Fruit fly (Drosophila melanogaster) whole organism, pupa: ENCODE data around the gene GAA1.
A peak's percentile ranks its signal among the peaks of the same experiment; 100 is the strongest.

Experiments used
- CG10348 ChIP-seq: fragments of 200-800 bp; sonication (Bioruptor generic); IDR thresholded peaks from 2 replicates; pipeline ENCODE4 v1.3.6; 2022; ENCODE audit warnings: missing biosample characterization, missing genetic modification characterization
- CG12605 ChIP-seq: fragments of 200-800 bp; sonication (Bioruptor generic); IDR thresholded peaks from 2 replicates; pipeline ENCODE4 v1.3.6; 2022; ENCODE audit warnings: missing biosample characterization, missing genetic modification characterization
- CG13204 ChIP-seq: fragments of 200-800 bp; sonication (Bioruptor generic); optimal IDR thresholded peaks from 2 replicates; lab custom pipeline; 2018; ENCODE audit warnings: missing biosample characterization, mild to moderate bottlenecking, missing genetic modification characterization, moderate library complexity
- CG14655 ChIP-seq: fragments of 200-800 bp; sonication (Bioruptor generic); optimal IDR thresholded peaks from 3 replicates; lab custom pipeline; 2017; ENCODE audit warnings: mild to moderate bottlenecking, missing biosample characterization, missing genetic modification reagents, missing genetic modification characterization
- CG15710 ChIP-seq: fragments of 200-800 bp; sonication (Bioruptor generic); optimal IDR thresholded peaks from 2 replicates; lab custom pipeline; 2018; ENCODE audit warnings: missing biosample characterization, mild to moderate bottlenecking, missing genetic modification characterization, moderate library complexity
- CG17806 ChIP-seq: fragments of 200-800 bp; sonication (Bioruptor generic); optimal IDR thresholded peaks from 2 replicates; lab custom pipeline; 2018; ENCODE audit warnings: missing biosample characterization, mild to moderate bottlenecking, missing genetic modification characterization, moderate library complexity
- CG32121 ChIP-seq: fragments of 200-800 bp; sonication (Bioruptor generic); IDR thresholded peaks from 2 replicates; pipeline ENCODE4 v1.3.6; 2022; ENCODE audit warnings: missing biosample characterization, missing genetic modification characterization
- CG34367 ChIP-seq: fragments of 200-800 bp; sonication (Bioruptor generic); optimal IDR thresholded peaks from 2 replicates; lab custom pipeline; 2018; ENCODE audit warnings: missing biosample characterization, mild to moderate bottlenecking, missing genetic modification characterization
- CG4496 ChIP-seq: fragments of 200-800 bp; sonication (Bioruptor generic); IDR thresholded peaks from 3 replicates; pipeline ENCODE4 v1.3.6; 2022; ENCODE audit warnings: missing biosample characterization, missing genetic modification characterization
- CG8159 ChIP-seq: fragments of 200-800 bp; sonication (Bioruptor generic); optimal IDR thresholded peaks from 3 replicates; lab custom pipeline; 2018; ENCODE audit warnings: missing biosample characterization, mild to moderate bottlenecking, missing genetic modification characterization, moderate library complexity
- CG8301 ChIP-seq: fragments of 200-800 bp; sonication (Bioruptor generic); optimal IDR thresholded peaks from 2 replicates; lab custom pipeline; 2018; ENCODE audit warnings: missing biosample characterization, mild to moderate bottlenecking, missing genetic modification characterization
- CG9948 ChIP-seq: fragments of 200-800 bp; sonication (Bioruptor generic); optimal IDR thresholded peaks from 2 replicates; lab custom pipeline; 2018; ENCODE audit warnings: missing biosample characterization, mild to moderate bottlenecking, missing genetic modification characterization, moderate library complexity
- D1 ChIP-seq: fragments of 200-800 bp; sonication (Bioruptor generic); optimal IDR thresholded peaks from 2 replicates; lab custom pipeline; 2018; ENCODE audit warnings: missing biosample characterization, mild to moderate bottlenecking, missing genetic modification characterization, moderate library complexity
- EcR ChIP-seq: fragments of 200-800 bp; sonication (Bioruptor generic); optimal IDR thresholded peaks from 3 replicates; lab custom pipeline; 2019; ENCODE audit warnings: missing biosample characterization, missing genetic modification characterization, mild to moderate bottlenecking, moderate library complexity, missing genetic modification reagents
- Ets98B ChIP-seq: fragments of 200-800 bp; sonication (Bioruptor generic); IDR thresholded peaks from 2 replicates; pipeline ENCODE4 v1.3.6; 2022; ENCODE audit warnings: missing biosample characterization, missing genetic modification characterization
- Pif1A ChIP-seq: fragments of 200-800 bp; sonication (Bioruptor generic); optimal IDR thresholded peaks from 3 replicates; lab custom pipeline; 2016; ENCODE audit warnings: missing biosample characterization, missing genetic modification characterization
- Pif1B ChIP-seq: fragments of 200-800 bp; sonication (Bioruptor generic); optimal IDR thresholded peaks from 3 replicates; lab custom pipeline; 2016; ENCODE audit warnings: missing biosample characterization, missing genetic modification characterization
- Snoo ChIP-seq: fragments of 200-800 bp; sonication (Bioruptor generic); optimal IDR thresholded peaks from 3 replicates; lab custom pipeline; 2017; ENCODE audit warnings: missing biosample characterization, mild to moderate bottlenecking, missing genetic modification characterization, inconsistent platforms
- fd96Ca ChIP-seq: fragments of 200-800 bp; sonication (Bioruptor generic); IDR thresholded peaks from 3 replicates; pipeline ENCODE4 v1.3.6; 2022; ENCODE audit warnings: missing biosample characterization, missing genetic modification characterization
- gl ChIP-seq: fragments of 200-800 bp; sonication (Bioruptor generic); optimal IDR thresholded peaks from 2 replicates; lab custom pipeline; 2018; ENCODE audit warnings: missing biosample characterization, mild to moderate bottlenecking, missing genetic modification characterization
- rn ChIP-seq: fragments of 200-800 bp; sonication (Bioruptor generic); IDR thresholded peaks from 2 replicates; pipeline ENCODE4 v1.3.6; 2022; ENCODE audit warnings: missing biosample characterization, missing genetic modification characterization

GAA1 gene

dm6 chrX:5884294-5884693 is 11.1 kb upstream of the GAA1 start:
- no peak for TF ChIP-seq rn (GFP tag; lab: Robert Waterston, UW)
- TF ChIP-seq CG8159 = no peak
- TF ChIP-seq gl (tag; lab: Kevin White, UChicago) = no peak
- TF ChIP-seq CG8301 (tag; lab: Kevin White, UChicago) = no peak
- no peak for TF ChIP-seq CG14655 (GFP tag; lab: Kevin White, UChicago)
- TF ChIP-seq CG10348 (GFP tag; lab: Robert Waterston, UW) = no peak
- no peak for TF ChIP-seq CG13204 (GFP tag; lab: Kevin White, UChicago)
- TF ChIP-seq D1 (tag; lab: Kevin White, UChicago) = no peak
- no peak for TF ChIP-seq CG15710 (tag; lab: Kevin White, UChicago)
- no peak for TF ChIP-seq CG32121
- TF ChIP-seq EcR = no peak
- no peak for TF ChIP-seq Pif1A

DNA sequence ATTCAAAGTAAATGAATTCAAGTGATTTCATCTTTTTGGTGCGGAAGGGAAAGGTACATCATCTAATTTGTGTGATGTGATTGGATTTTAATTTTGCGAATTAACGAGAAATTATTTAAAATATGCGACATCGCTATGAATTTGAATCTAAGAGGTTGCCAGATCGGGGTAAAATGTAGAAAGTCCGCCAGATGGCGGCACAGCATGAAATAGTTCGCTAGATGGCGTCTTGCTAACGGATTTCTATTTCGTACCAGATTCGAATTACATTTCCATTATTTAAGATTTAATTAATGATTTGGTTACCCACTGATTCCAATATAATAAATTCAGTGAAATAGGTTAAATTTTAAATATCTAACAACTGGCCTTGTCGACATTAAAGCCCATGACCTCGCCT is 10.2 kb upstream of the GAA1 start:
- TF ChIP-seq CG8159 (no peak), CG4496 (0 out of 3 replicates have a peak, but pooled peaks have one; percentile 30)

dm6 chrX:5880139-5880924 is 7.2 kb upstream of the GAA1 start:
- TF ChIP-seq CG10348 (GFP tag; lab: Robert Waterston, UW) (peak; percentile 73), gl (tag; lab: Kevin White, UChicago) (peak; percentile 60), Snoo (peak; percentile 72), CG32121 (peak; percentile 79), CG17806 (tag; lab: Kevin White, UChicago) (peak; percentile 80), D1 (tag; lab: Kevin White, UChicago) (no peak), CG15710 (tag; lab: Kevin White, UChicago) (peak; percentile 76), Ets98B (GFP tag; lab: Robert Waterston, UW) (peak; percentile 80), CG13204 (GFP tag; lab: Kevin White, UChicago) (no peak), Pif1B (GFP tag; lab: Kevin White, UChicago) (peak; percentile 86), CG14655 (GFP tag; lab: Kevin White, UChicago) (no peak), rn (GFP tag; lab: Robert Waterston, UW) (peak; percentile 60; the same call in 1 of the 2 replicates), CG9948 (tag; lab: Kevin White, UChicago) (peak; percentile 74), CG12605 (peak; percentile 72), Pif1A (peak; percentile 77), fd96Ca (GFP tag; lab: Robert Waterston, UW) (peak; percentile 73; the same call in 2 of the 3 replicates), CG34367 (peak; percentile 68), CG4496 (peak; percentile 81), CG8301 (tag; lab: Kevin White, UChicago) (peak; percentile 82), EcR (peak; percentile 48), CG8159 (peak; percentile 79)

DNA sequence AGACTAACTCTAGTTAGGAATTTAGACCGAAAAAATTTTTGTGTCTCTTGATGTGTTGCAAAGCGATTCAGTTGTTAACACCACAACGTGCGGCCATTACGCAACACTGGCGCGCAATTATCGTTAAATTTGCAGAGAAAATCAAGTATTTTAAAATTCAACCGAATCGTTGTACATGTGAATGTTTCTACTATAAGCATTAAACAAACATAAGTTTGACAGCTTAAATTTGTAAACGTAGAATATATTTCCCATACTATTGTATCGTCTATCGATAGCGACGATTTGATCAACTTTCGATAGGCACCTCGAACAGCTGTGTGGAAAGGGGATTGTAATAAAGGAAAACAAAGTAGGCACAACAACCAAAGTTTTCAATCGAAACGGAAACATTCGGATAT is 6.4 kb upstream of the GAA1 start, which contains the start of the genes Usp30 and CG16721:
Usp30 (minus strand) TSS at position 245 of the 401 bp plus-strand sequence.
CG16721 (plus strand) TSS at position 327 of the 401 bp plus-strand sequence.
- TF ChIP-seq Pif1B (GFP tag; lab: Kevin White, UChicago) (no peak), CG9948 (tag; lab: Kevin White, UChicago) (no peak), CG8159 (peak; percentile 22), Ets98B (GFP tag; lab: Robert Waterston, UW) (no peak), Snoo (peak; percentile 13), EcR (no peak), CG4496 (peak; percentile 54; the same call in 2 of the 3 replicates), CG10348 (GFP tag; lab: Robert Waterston, UW) (no peak), CG8301 (tag; lab: Kevin White, UChicago) (no peak), Pif1A (no peak), CG12605 (no peak), rn (GFP tag; lab: Robert Waterston, UW) (no peak), CG15710 (tag; lab: Kevin White, UChicago) (peak; percentile 24), fd96Ca (GFP tag; lab: Robert Waterston, UW) (0 out of 3 replicates have a peak, but pooled peaks have one; percentile 21), CG17806 (tag; lab: Kevin White, UChicago) (no peak), gl (tag; lab: Kevin White, UChicago) (no peak), CG32121 (peak; percentile 48; the same call in 1 of the 2 replicates)

DNA sequence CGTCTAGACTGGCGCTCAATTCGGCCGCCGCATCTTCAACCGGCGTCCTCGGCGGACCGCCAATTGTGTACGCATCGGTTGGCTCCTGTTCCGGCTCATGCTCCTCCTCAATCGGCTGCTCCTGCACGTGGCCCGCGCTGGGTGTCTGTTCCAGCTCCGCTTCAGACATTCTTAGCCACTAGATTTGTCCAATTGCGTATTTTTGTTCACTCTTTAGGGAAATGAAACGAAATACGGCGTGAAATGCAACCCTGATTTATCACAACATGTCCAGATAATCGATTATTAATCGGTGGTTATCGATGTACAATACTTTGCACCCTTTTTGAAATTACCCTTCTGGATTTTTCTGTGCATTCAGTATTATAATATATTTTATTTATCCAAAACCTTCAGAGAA is 3.4 kb upstream of the GAA1 start, which contains the start of gene mof:
mof (minus strand) TSS at position 270 of the 400 bp plus-strand sequence.
- no peak for TF ChIP-seq rn (GFP tag; lab: Robert Waterston, UW)
- TF ChIP-seq Pif1A = no peak
- TF ChIP-seq CG8159 = no peak
- no peak for TF ChIP-seq CG10348 (GFP tag; lab: Robert Waterston, UW)
- TF ChIP-seq CG4496 = no peak
- TF ChIP-seq CG15710 (tag; lab: Kevin White, UChicago) = no peak
- no peak for TF ChIP-seq EcR
- no peak for TF ChIP-seq Pif1B (GFP tag; lab: Kevin White, UChicago)
- TF ChIP-seq CG32121 = no peak
- TF ChIP-seq CG13204 (GFP tag; lab: Kevin White, UChicago) = no peak
- no peak for TF ChIP-seq Snoo
- TF ChIP-seq CG12605 = no peak
- no peak for TF ChIP-seq CG17806 (tag; lab: Kevin White, UChicago)
- TF ChIP-seq D1 (tag; lab: Kevin White, UChicago) = no peak
- TF ChIP-seq CG9948 (tag; lab: Kevin White, UChicago) = no peak
- TF ChIP-seq, all 21 proteins: peak for 0

- TF ChIP-seq CG9948 (tag; lab: Kevin White, UChicago) = no peak
Measured at dm6 chrX:5868795-5869194, 4.4 kb downstream of the GAA1 start, which contains the start of gene CG15764. CG15764 (plus strand) TSS chrX:5869095.
